Worm (Caenorhabditis elegans) whole organism, late embryonic: ENCODE measurements around the gene msp-3.

ENCODE experiments used
- F13H6.1 ChIP-seq: sonication (generic microtip); optimal IDR thresholded peaks from 2 replicates; lab custom pipeline; 2016; ENCODE audit warnings: missing genetic modification characterization, missing compliant biosample characterization
- K02D7.2 ChIP-seq: sonication (generic microtip); optimal IDR thresholded peaks from 2 replicates; lab custom pipeline; 2017; ENCODE audit warnings: mild to moderate bottlenecking, missing genetic modification characterization, missing compliant biosample characterization
- T23F11.4 ChIP-seq: fragments of 200-800 bp; sonication (Bioruptor generic); optimal IDR thresholded peaks from 2 replicates; lab custom pipeline; 2018; ENCODE audit warnings: mild to moderate bottlenecking, missing genetic modification characterization, missing compliant biosample characterization
- ceh-14 ChIP-seq: sonication (generic microtip); optimal IDR thresholded peaks from 2 replicates; lab custom pipeline; 2016; ENCODE audit warnings: missing genotype, missing genetic modification characterization, missing compliant biosample characterization
- ceh-18 ChIP-seq: sonication (generic microtip); optimal IDR thresholded peaks from 2 replicates; lab custom pipeline; 2016; ENCODE audit warnings: missing genetic modification characterization, missing compliant biosample characterization
- ceh-19 ChIP-seq: fragments of 200-800 bp; sonication (Bioruptor generic); optimal IDR thresholded peaks from 2 replicates; lab custom pipeline; 2018; ENCODE audit warnings: mild to moderate bottlenecking, missing genetic modification characterization, missing compliant biosample characterization
- ceh-22 ChIP-seq: sonication (generic microtip); optimal IDR thresholded peaks from 2 replicates; lab custom pipeline; 2017; ENCODE audit warnings: missing biosample characterization, missing genetic modification characterization
- ceh-24 ChIP-seq: sonication (generic microtip); optimal IDR thresholded peaks from 2 replicates; lab custom pipeline; 2016; ENCODE audit warnings: mild to moderate bottlenecking, missing genetic modification characterization, missing compliant biosample characterization
- ceh-30 ChIP-seq: fragments of 150-350 bp; optimal IDR thresholded peaks from 2 replicates; lab custom pipeline; 2014; ENCODE audit warnings: missing biosample characterization, missing genetic modification characterization
- ceh-34 ChIP-seq: sonication (generic microtip); optimal IDR thresholded peaks from 2 replicates; lab custom pipeline; 2016; ENCODE audit warnings: mild to moderate bottlenecking, missing genetic modification characterization, missing compliant biosample characterization
- ceh-48 ChIP-seq: sonication (generic microtip); optimal IDR thresholded peaks from 2 replicates; lab custom pipeline; 2016; ENCODE audit warnings: missing genetic modification characterization, inconsistent platforms, missing compliant biosample characterization
- ceh-6 ChIP-seq: fragments of 200-800 bp; sonication (Bioruptor generic); optimal IDR thresholded peaks from 2 replicates; lab custom pipeline; 2018; ENCODE audit warnings: mild to moderate bottlenecking, missing genetic modification characterization, missing compliant biosample characterization
- ceh-9 ChIP-seq: sonication (generic microtip); optimal IDR thresholded peaks from 2 replicates; lab custom pipeline; 2016; ENCODE audit warnings: mild to moderate bottlenecking, missing genetic modification characterization, inconsistent platforms, missing compliant biosample characterization
- elt-4 ChIP-seq: sonication (generic microtip); optimal IDR thresholded peaks from 2 replicates; lab custom pipeline; 2016; ENCODE audit warnings: missing genetic modification characterization, missing compliant biosample characterization
- eyg-1 ChIP-seq: sonication (generic microtip); optimal IDR thresholded peaks from 2 replicates; lab custom pipeline; 2016; ENCODE audit warnings: missing genotype, missing genetic modification characterization, missing compliant biosample characterization
- fax-1 ChIP-seq: sonication (generic microtip); optimal IDR thresholded peaks from 2 replicates; lab custom pipeline; 2016; ENCODE audit warnings: missing genotype, missing genetic modification characterization, missing compliant biosample characterization
- fkh-10 ChIP-seq: fragments of 150-350 bp; optimal IDR thresholded peaks from 2 replicates; lab custom pipeline; 2014; ENCODE audit warnings: missing biosample characterization, missing genetic modification reagents, missing genetic modification characterization
- hlh-15 ChIP-seq: sonication (generic microtip); optimal IDR thresholded peaks from 2 replicates; lab custom pipeline; 2016; ENCODE audit warnings: missing genetic modification characterization, missing compliant biosample characterization
- hlh-30 ChIP-seq: sonication (generic microtip); optimal IDR thresholded peaks from 2 replicates; lab custom pipeline; 2017; ENCODE audit warnings: antibody characterized with exemption, missing genetic modification characterization, missing compliant biosample characterization; ENCODE audit not compliant: insufficient read depth
- hlh-8 ChIP-seq: sonication (generic microtip); optimal IDR thresholded peaks from 2 replicates; lab custom pipeline; 2016; ENCODE audit warnings: missing genotype, missing genetic modification characterization, missing compliant biosample characterization
- lin-11 ChIP-seq: fragments of 200-800 bp; sonication (Bioruptor generic); optimal IDR thresholded peaks from 2 replicates; lab custom pipeline; 2018; ENCODE audit warnings: mild to moderate bottlenecking, missing genetic modification characterization, missing compliant biosample characterization
- madf-2 ChIP-seq: sonication (generic microtip); optimal IDR thresholded peaks from 2 replicates; lab custom pipeline; 2017; ENCODE audit warnings: missing genetic modification characterization, missing compliant biosample characterization
- mec-3 ChIP-seq: sonication (generic microtip); optimal IDR thresholded peaks from 2 replicates; lab custom pipeline; 2016; ENCODE audit warnings: borderline replicate concordance, missing genetic modification characterization, missing compliant biosample characterization
- nhr-11 ChIP-seq: fragments of 150-350 bp; optimal IDR thresholded peaks from 2 replicates; lab custom pipeline; 2014; ENCODE audit warnings: missing biosample characterization, missing genetic modification characterization
- nhr-232 ChIP-seq: sonication (generic microtip); optimal IDR thresholded peaks from 2 replicates; lab custom pipeline; 2016; ENCODE audit warnings: missing genetic modification characterization, missing compliant biosample characterization
- odd-2 ChIP-seq: sonication (generic microtip); optimal IDR thresholded peaks from 2 replicates; lab custom pipeline; 2017; ENCODE audit warnings: antibody characterized with exemption, mild to moderate bottlenecking, missing genetic modification characterization, missing compliant biosample characterization
- pag-3 ChIP-seq: sonication (generic microtip); optimal IDR thresholded peaks from 2 replicates; lab custom pipeline; 2016; ENCODE audit warnings: missing compliant biosample characterization, missing genetic modification characterization, borderline replicate concordance
- pat-9 ChIP-seq: fragments of 200-800 bp; sonication (Bioruptor generic); optimal IDR thresholded peaks from 2 replicates; lab custom pipeline; 2018; ENCODE audit warnings: mild to moderate bottlenecking, missing genetic modification characterization, moderate library complexity, missing compliant biosample characterization
- pha-4 ChIP-seq: fragments of 150-350 bp; optimal IDR thresholded peaks from 2 replicates; lab custom pipeline; 2018; ENCODE audit warnings: missing biosample characterization, missing genetic modification reagents, missing genetic modification characterization
- pqm-1 ChIP-seq: sonication (generic microtip); optimal IDR thresholded peaks from 2 replicates; lab custom pipeline; 2016; ENCODE audit warnings: missing genetic modification characterization, missing compliant biosample characterization
- pros-1 ChIP-seq: fragments of 150-350 bp; optimal IDR thresholded peaks from 2 replicates; lab custom pipeline; 2014; ENCODE audit warnings: missing biosample characterization, missing genetic modification reagents, missing genetic modification characterization
- ref-2 ChIP-seq: sonication (generic microtip); optimal IDR thresholded peaks from 2 replicates; lab custom pipeline; 2016; ENCODE audit warnings: missing genetic modification characterization, missing compliant biosample characterization
- rnt-1 ChIP-seq: sonication (generic microtip); optimal IDR thresholded peaks from 2 replicates; lab custom pipeline; 2016; ENCODE audit warnings: missing genetic modification characterization, missing compliant biosample characterization
- sdc-2 ChIP-seq: sonication (generic microtip); optimal IDR thresholded peaks from 2 replicates; lab custom pipeline; 2016; ENCODE audit warnings: missing genotype, missing genetic modification characterization, missing compliant biosample characterization
- sox-2 ChIP-seq: fragments of 200-800 bp; sonication (Bioruptor generic); IDR thresholded peaks from 2 replicates; pipeline ENCODE4 v1.3.6; 2022; ENCODE audit warnings: missing genetic modification reagents, missing genetic modification characterization, missing compliant biosample characterization
- tbx-2 ChIP-seq: sonication (generic microtip); optimal IDR thresholded peaks from 2 replicates; lab custom pipeline; 2016; ENCODE audit warnings: missing genetic modification characterization, missing compliant biosample characterization
- tbx-7 ChIP-seq: sonication (generic microtip); optimal IDR thresholded peaks from 2 replicates; lab custom pipeline; 2016; ENCODE audit warnings: missing genotype, missing genetic modification characterization, missing compliant biosample characterization
- zip-5 ChIP-seq: sonication (generic microtip); optimal IDR thresholded peaks from 2 replicates; lab custom pipeline; 2016; ENCODE audit warnings: missing genetic modification characterization, missing compliant biosample characterization
- ztf-16 ChIP-seq: sonication (generic microtip); optimal IDR thresholded peaks from 2 replicates; lab custom pipeline; 2017; ENCODE audit warnings: missing genetic modification characterization, missing compliant biosample characterization

The msp-3 gene

DNA sequence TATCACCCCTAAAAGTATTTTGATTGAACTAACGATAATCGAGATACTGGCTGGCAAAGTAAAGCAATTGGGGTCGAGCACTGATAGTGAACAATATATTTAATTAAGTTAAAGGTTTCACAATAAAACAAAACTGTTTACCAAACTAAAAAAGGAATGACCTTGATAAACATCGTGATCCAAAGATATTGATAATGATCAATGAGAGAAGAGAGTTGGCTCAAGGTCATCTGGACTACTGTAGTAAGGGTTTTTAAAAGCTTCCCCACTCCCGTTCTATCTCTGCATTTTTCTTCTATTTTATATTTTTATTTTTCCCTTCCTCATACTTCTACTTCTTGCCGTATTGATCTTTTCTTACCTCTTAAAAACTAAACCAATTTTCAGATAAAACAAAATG is 36.5 kb downstream of the msp-3 start, which contains the start of gene F41C3.2:
TSS of gene F41C3.2 (plus strand) at position 388 of the 400 bp plus-strand sequence.
- TF ChIP-seq ceh-6 (GFP tag; lab: Kevin White, UChicago) (no peak), pros-1 (tag; lab: Kevin White, UChicago) (no peak), ceh-48 (no peak), elt-4 (no peak), lin-11 (tag; lab: Kevin White, UChicago) (no peak), T23F11.4 (GFP tag; lab: Kevin White, UChicago) (no peak), pat-9 (tag; lab: Kevin White, UChicago) (no peak), tbx-7 (no peak), hlh-8 (no peak), eyg-1 (no peak), F13H6.1 (no peak)

DNA sequence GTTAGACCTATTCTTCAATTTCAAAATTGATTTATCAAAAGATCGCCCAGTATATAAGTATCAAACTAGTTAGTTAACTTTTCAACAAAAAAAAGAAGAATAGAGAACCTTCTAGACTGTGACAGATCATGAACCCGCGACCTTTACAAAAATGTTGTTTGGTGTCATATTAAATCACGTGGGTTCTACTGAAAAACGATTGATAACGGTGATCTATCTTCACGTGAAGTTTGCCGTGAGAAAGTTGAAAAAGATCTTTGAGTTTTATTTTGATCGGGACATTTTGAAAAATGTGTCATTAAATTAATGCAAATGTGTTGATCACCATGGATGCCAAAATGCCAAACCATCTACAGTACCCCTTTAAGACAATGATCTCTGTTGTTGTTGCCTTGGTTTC is 37.7 kb downstream of the msp-3 start:
- TF ChIP-seq tbx-2 (tag; lab: Kevin White, UChicago), result no peak
- TF ChIP-seq ceh-9 (tag; lab: Kevin White, UChicago), result no peak
- no peak for TF ChIP-seq elt-4
- no peak for TF ChIP-seq pat-9 (tag; lab: Kevin White, UChicago)
- no peak for TF ChIP-seq tbx-7
- TF ChIP-seq zip-5, result no peak
- TF ChIP-seq ceh-34 (tag; lab: Kevin White, UChicago), result no peak
- no peak for TF ChIP-seq madf-2 (tag; lab: Kevin White, UChicago)
- TF ChIP-seq ceh-22 (tag; lab: Kevin White, UChicago), result no peak
- no peak for TF ChIP-seq sdc-2 (tag; lab: Kevin White, UChicago)
- TF ChIP-seq fkh-10 (GFP tag; lab: Kevin White, UChicago), result no peak
- TF ChIP-seq, all 69 proteins: peak for 0

ce11 chrII:4747697-4748096 is 38.4 kb downstream of the msp-3 start:
- TF ChIP-seq hlh-15 (no peak), nhr-11 (no peak), nhr-232 (tag; lab: Kevin White, UChicago) (no peak), sdc-2 (tag; lab: Kevin White, UChicago) (no peak), rnt-1 (tag; lab: Kevin White, UChicago) (no peak), ceh-24 (tag; lab: Kevin White, UChicago) (no peak), fkh-10 (GFP tag; lab: Kevin White, UChicago) (no peak)

- TF ChIP-seq K02D7.2 (tag; lab: Kevin White, UChicago) (no peak), hlh-30 (tag; lab: Kevin White, UChicago) (peak; percentile 22), rnt-1 (tag; lab: Kevin White, UChicago) (no peak), ztf-16 (tag; lab: Kevin White, UChicago) (no peak), nhr-11 (no peak)
Measured at ce11 chrII:4747063-4747462, 39.0 kb downstream of the msp-3 start.

DNA sequence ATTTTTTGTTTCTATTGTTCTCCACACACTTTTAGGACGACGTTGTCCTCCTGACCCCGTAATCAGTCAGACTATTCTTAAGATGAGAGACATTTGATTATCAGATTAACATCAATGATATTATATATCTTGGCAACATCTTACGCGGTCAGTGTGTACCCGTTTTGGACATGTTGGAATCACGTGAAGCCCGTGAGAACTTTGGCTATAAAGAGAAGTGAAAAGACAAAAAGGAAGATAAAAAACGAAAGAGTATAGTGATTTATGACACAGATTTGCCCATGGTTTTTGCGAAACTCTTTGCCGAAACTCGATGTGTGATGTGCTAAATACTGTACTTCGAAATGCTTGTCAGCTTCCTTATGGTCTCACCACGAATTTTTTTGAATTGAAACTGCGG is 40.8 kb downstream of the msp-3 start:
- TF ChIP-seq F13H6.1 (no peak), fax-1 (no peak)

DNA sequence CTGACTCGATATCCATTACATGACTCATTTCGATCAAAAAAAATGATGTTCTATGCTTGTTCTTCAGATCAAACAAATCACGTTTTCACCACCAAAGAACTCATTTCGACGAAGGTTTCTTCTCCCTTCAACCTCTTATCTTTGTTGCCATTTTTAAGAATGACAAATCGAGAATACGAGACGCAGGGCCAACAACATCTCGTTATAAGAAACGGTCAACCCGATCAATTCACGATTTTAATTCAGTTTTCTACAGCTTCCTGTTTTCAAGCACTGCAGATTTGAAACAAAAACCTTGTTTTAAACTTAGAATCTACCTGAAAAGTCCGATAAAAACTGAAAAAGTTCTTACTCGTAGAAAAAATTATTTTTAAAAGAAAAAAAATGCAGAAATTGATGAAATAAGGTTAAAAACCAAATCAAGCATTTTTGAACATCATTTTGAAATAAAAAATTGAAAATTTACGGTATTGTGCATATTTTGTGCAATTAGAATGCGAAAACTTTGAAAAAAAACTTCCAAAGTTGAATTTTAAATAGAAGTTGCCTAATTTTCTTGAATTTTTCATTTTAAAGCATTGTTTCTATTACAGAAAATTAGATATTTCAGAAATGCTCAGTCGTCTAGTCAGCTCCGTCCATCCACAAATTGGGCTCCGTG is 44.4 kb downstream of the msp-3 start, which contains the start of gene acs-11:
TSS of gene acs-11 (plus strand) at position 611 of the 661 bp plus-strand sequence.
- TF ChIP-seq mec-3 (no peak), pag-3 (tag; lab: Kevin White, UChicago) (no peak), pqm-1 (tag; lab: Kevin White, UChicago) (no peak), madf-2 (tag; lab: Kevin White, UChicago) (no peak), odd-2 (tag; lab: Kevin White, UChicago) (no peak), ceh-18 (no peak), tbx-7 (no peak), pha-4 (tag; lab: Kevin White, UChicago) (no peak), ceh-14 (tag; lab: Kevin White, UChicago) (no peak), sox-2 (no peak), pat-9 (tag; lab: Kevin White, UChicago) (no peak), ceh-48 (no peak), ceh-30 (no peak), ceh-19 (GFP tag; lab: Kevin White, UChicago) (no peak), ref-2 (no peak)
- TF ChIP-seq, all 69 proteins: peak for 0
